Worm (Caenorhabditis elegans) whole organism, L3 larva: ENCODE data around the gene T21H3.1.

Experiments used
- R02D3.7 ChIP-seq: fragments of 150-350 bp; optimal IDR thresholded peaks from 2 replicates; lab custom pipeline; 2014; ENCODE audit warnings: missing biosample characterization, missing genetic modification characterization
- ZK546.5 ChIP-seq: sonication (generic microtip); optimal IDR thresholded peaks from 2 replicates; lab custom pipeline; 2017; ENCODE audit warnings: missing biosample characterization, missing genetic modification characterization
- ama-1 ChIP-seq: fragments of 150-350 bp; optimal IDR thresholded peaks from 2 replicates; lab custom pipeline; 2018
- ceh-16 ChIP-seq: sonication (generic microtip); optimal IDR thresholded peaks from 2 replicates; lab custom pipeline; 2017; ENCODE audit warnings: missing biosample characterization, missing genetic modification characterization
- daf-12 ChIP-seq: fragments of 150-350 bp; optimal IDR thresholded peaks from 2 replicates; lab custom pipeline; 2014; ENCODE audit warnings: missing biosample characterization, missing genetic modification reagents, missing genetic modification characterization
- fos-1 ChIP-seq: fragments of 150-350 bp; optimal IDR thresholded peaks from 2 replicates; lab custom pipeline; 2014; ENCODE audit warnings: missing biosample characterization, missing genetic modification characterization
- jun-1 ChIP-seq: fragments of 150-350 bp; optimal IDR thresholded peaks from 2 replicates; lab custom pipeline; 2014; ENCODE audit warnings: missing biosample characterization, missing genetic modification reagents, missing genetic modification characterization
- nhr-25 ChIP-seq: sonication (generic microtip); optimal IDR thresholded peaks from 2 replicates; lab custom pipeline; 2017; ENCODE audit warnings: missing biosample characterization, missing genetic modification characterization
- nhr-28 ChIP-seq: fragments of 150-350 bp; optimal IDR thresholded peaks from 2 replicates; lab custom pipeline; 2014; ENCODE audit warnings: missing biosample characterization, missing genetic modification characterization
- pha-4 ChIP-seq: fragments of 150-350 bp; optimal IDR thresholded peaks from 2 replicates; lab custom pipeline; 2014; ENCODE audit warnings: missing biosample characterization, missing genetic modification reagents, missing genetic modification characterization
- snpc-4 ChIP-seq: fragments of 150-350 bp; optimal IDR thresholded peaks from 2 replicates; lab custom pipeline; 2014; ENCODE audit warnings: missing biosample characterization, missing genetic modification characterization
- ztf-11 ChIP-seq: fragments of 150-350 bp; optimal IDR thresholded peaks from 2 replicates; lab custom pipeline; 2014; ENCODE audit warnings: missing biosample characterization, missing genetic modification characterization

DNA sequence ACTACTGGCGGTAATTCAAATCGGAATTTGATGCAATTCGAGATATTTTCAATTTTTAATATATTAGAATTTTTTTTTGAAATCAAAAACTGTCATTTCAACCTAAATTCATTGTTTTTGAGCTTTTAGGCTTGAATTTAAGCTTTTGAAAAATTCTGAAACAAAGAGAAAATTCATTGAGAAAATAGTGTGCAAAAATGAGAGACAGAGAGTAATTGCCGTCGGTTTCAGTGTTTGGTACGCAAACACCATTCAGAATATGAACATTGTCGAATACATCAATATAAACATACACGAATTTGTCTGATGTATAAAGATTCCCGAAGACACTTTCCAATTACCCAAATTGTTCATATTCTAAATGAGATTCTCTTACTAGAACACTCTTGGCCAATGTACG, 25.2 kb downstream of the T21H3.1 start:
- TF ChIP-seq jun-1 (tag; lab: Kevin White, UChicago) (no peak), R02D3.7 (no peak), ceh-16 (tag; lab: Kevin White, UChicago) (no peak), ztf-11 (tag; lab: Kevin White, UChicago) (no peak), nhr-25 (tag; lab: Kevin White, UChicago) (no peak), ama-1 (lab: Kevin White, UChicago) (no peak), pha-4 (tag; lab: Kevin White, UChicago) (no peak), nhr-28 (no peak), snpc-4 (tag; lab: Kevin White, UChicago) (no peak), ZK546.5 (tag; lab: Kevin White, UChicago) (no peak), fos-1 (tag; lab: Kevin White, UChicago) (no peak), daf-12 (tag; lab: Kevin White, UChicago) (no peak)
